Fruit fly (Drosophila melanogaster) whole organism, adult: ENCODE results near the gene CG45067.

Experiments used
- CG11617 ChIP-seq: fragments of 200-800 bp; sonication (Bioruptor generic); optimal IDR thresholded peaks from 2 replicates; lab custom pipeline; 2017; ENCODE audit warnings: mild to moderate bottlenecking, missing biosample characterization, missing genetic modification reagents, missing genetic modification characterization
- CG12768 ChIP-seq: fragments of 200-800 bp; sonication (Bioruptor generic); optimal IDR thresholded peaks from 2 replicates; lab custom pipeline; 2017; ENCODE audit warnings: missing biosample characterization, missing genetic modification characterization, mild to moderate bottlenecking, moderate library complexity, missing genetic modification reagents
- CG14711 ChIP-seq: fragments of 200-800 bp; sonication (Bioruptor generic); optimal IDR thresholded peaks from 2 replicates; lab custom pipeline; 2018; ENCODE audit warnings: missing biosample characterization, mild to moderate bottlenecking, missing genetic modification characterization, moderate library complexity
- CG1620 ChIP-seq: fragments of 200-800 bp; sonication (Bioruptor generic); optimal IDR thresholded peaks from 2 replicates; lab custom pipeline; 2016; ENCODE audit warnings: missing biosample characterization, missing genetic modification characterization
- CG33017 ChIP-seq: fragments of 200-800 bp; sonication (Bioruptor generic); optimal IDR thresholded peaks from 2 replicates; lab custom pipeline; 2018; ENCODE audit warnings: missing biosample characterization, mild to moderate bottlenecking, missing genetic modification characterization, moderate library complexity
- CG5204 ChIP-seq: fragments of 200-800 bp; sonication (Bioruptor generic); optimal IDR thresholded peaks from 2 replicates; lab custom pipeline; 2016; ENCODE audit warnings: missing biosample characterization, missing genetic modification characterization
- CG7045 ChIP-seq: fragments of 200-800 bp; sonication (Bioruptor generic); optimal IDR thresholded peaks from 2 replicates; lab custom pipeline; 2017; ENCODE audit warnings: missing biosample characterization, mild to moderate bottlenecking, missing genetic modification characterization
- CG7101 ChIP-seq: fragments of 200-800 bp; sonication (Bioruptor generic); optimal IDR thresholded peaks from 2 replicates; lab custom pipeline; 2018; ENCODE audit warnings: missing biosample characterization, mild to moderate bottlenecking, missing genetic modification characterization, moderate library complexity
- Clk ChIP-seq: fragments of 200-800 bp; sonication (Bioruptor generic); optimal IDR thresholded peaks from 2 replicates; lab custom pipeline; 2017; ENCODE audit warnings: missing biosample characterization, missing genetic modification characterization
- Crg-1 ChIP-seq: fragments of 200-800 bp; sonication (Bioruptor generic); optimal IDR thresholded peaks from 2 replicates; lab custom pipeline; 2016; ENCODE audit warnings: missing biosample characterization, missing genetic modification characterization
- Hr96 ChIP-seq: fragments of 200-800 bp; sonication (Bioruptor generic); optimal IDR thresholded peaks from 2 replicates; lab custom pipeline; 2016; ENCODE audit warnings: missing biosample characterization, missing genetic modification characterization
- Mnt ChIP-seq: fragments of 200-800 bp; sonication (Bioruptor generic); optimal IDR thresholded peaks from 2 replicates; lab custom pipeline; 2016; ENCODE audit warnings: missing biosample characterization, mild to moderate bottlenecking, missing genetic modification characterization
- bab1 ChIP-seq: fragments of 200-800 bp; sonication (Bioruptor generic); optimal IDR thresholded peaks from 3 replicates; lab custom pipeline; 2019; ENCODE audit warnings: missing biosample characterization, mild to moderate bottlenecking, missing genetic modification characterization, moderate library complexity
- cic ChIP-seq: fragments of 200-800 bp; sonication (Bioruptor generic); optimal IDR thresholded peaks from 2 replicates; lab custom pipeline; 2017; ENCODE audit warnings: missing biosample characterization, mild to moderate bottlenecking, missing genetic modification characterization, moderate library complexity
- cnc ChIP-seq, 2 experiments: fragments of >200 bp; optimal IDR thresholded peaks; 2 replicates each; lab custom pipeline; 2017
- kay ChIP-seq: fragments of 200-800 bp; sonication (Bioruptor generic); peaks from one replicate; lab custom pipeline; 2016; ENCODE audit warnings: missing biosample characterization, missing genetic modification characterization, borderline replicate concordance
- ovo ChIP-seq: fragments of 200-800 bp; sonication (Bioruptor generic); optimal IDR thresholded peaks from 2 replicates; lab custom pipeline; 2016; ENCODE audit warnings: missing biosample characterization, missing genetic modification characterization
- pad ChIP-seq: fragments of 200-800 bp; sonication (Bioruptor generic); optimal IDR thresholded peaks from 3 replicates; lab custom pipeline; 2017; ENCODE audit warnings: missing biosample characterization, missing genetic modification characterization, mild to moderate bottlenecking, moderate library complexity, missing genetic modification reagents
- tj ChIP-seq: fragments of 200-800 bp; sonication (Bioruptor generic); optimal IDR thresholded peaks from 3 replicates; lab custom pipeline; 2017; ENCODE audit warnings: missing biosample characterization, mild to moderate bottlenecking, missing genetic modification characterization, moderate library complexity
- toe ChIP-seq: fragments of 200-800 bp; sonication (Bioruptor generic); optimal IDR thresholded peaks from 2 replicates; lab custom pipeline; 2016; ENCODE audit warnings: missing biosample characterization, missing genetic modification characterization

Gene CG45067

dm6 chr3L:3090581-3091345 lies 23.5 kb downstream of the CG45067 start:
- TF ChIP-seq CG7101: peak; percentile 44
- no peak for TF ChIP-seq Clk
- no peak for TF ChIP-seq bab1
- no peak for TF ChIP-seq ovo (GFP tag; lab: Kevin White, UChicago)
- peak; percentile 21 for TF ChIP-seq CG14711 (tag; lab: Kevin White, UChicago)
- peak; percentile 25 for TF ChIP-seq pad (GFP tag; lab: Kevin White, UChicago)
- no peak for TF ChIP-seq cnc (optimal IDR thresholded peaks at IDR 0.05; lab: Kevin White, UChicago)

DNA sequence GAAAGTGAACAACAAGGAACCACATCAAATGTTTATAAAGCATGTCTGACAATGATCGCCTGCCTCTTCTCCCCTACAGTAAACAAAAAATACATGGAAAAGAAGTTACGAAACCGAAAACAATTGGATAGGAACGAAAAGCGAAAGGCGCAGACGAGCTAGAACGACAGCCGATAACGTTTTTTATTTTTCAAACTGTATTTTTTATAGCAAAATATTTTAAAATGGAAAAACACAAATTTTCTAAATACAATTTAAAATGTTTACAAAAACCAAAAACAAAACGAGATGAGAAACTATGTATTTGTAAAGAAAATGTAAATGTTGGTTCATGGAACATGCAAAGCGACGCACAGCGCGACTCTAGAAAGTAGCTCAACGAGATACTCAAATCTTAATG lies 25.3 kb downstream of the CG45067 start:
- TF ChIP-seq CG7101: no peak
- peak; percentile 87 for TF ChIP-seq kay (GFP tag; lab: Kevin White, UChicago)

DNA sequence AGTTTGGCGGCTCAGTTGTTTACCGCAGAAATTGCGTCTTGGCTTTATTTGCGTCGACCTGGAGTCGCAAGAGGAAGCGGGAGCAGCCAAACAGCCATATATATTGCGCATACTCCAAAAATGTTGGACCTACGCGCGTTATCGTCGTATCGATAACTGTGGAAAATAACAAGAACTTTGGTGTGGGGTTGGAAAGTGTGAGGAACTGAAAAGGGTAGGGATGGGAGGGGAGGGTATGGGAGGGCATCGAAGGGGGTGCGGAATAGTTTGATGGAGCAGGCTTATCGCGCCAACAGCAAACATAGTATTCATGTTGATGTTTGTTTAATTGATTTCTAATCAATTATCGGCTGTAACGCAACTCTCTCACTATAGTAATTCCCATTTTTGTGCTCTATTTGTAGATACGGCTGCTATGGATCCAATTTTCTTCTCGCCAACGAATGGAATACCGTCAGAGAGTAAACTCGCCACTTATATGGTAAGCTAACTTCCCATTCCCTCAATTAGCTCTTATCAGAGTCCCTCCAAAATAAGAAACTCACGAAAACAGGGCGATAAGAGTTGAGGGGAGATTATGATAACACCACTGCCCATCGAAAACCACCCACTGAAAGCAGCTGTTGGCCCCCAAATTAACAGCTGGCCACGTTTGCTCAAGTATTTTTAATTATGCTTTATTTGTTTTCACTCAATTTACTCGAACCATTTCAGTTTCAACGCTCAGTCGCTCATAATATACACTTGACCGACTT lies 30.8 kb downstream of the CG45067 start:
- peak; percentile 82 for TF ChIP-seq cic (GFP tag; lab: Kevin White, UChicago)
- no peak for TF ChIP-seq CG11617 (GFP tag; lab: Kevin White, UChicago)
- TF ChIP-seq ovo (GFP tag; lab: Kevin White, UChicago): no peak
- peak; percentile 71 for TF ChIP-seq kay (GFP tag; lab: Kevin White, UChicago)
- peak; percentile 12 for TF ChIP-seq CG12768 (GFP tag; lab: Kevin White, UChicago)
- peak; percentile 7 for TF ChIP-seq CG7101
- TF ChIP-seq Crg-1 (GFP tag; lab: Kevin White, UChicago): no peak

DNA sequence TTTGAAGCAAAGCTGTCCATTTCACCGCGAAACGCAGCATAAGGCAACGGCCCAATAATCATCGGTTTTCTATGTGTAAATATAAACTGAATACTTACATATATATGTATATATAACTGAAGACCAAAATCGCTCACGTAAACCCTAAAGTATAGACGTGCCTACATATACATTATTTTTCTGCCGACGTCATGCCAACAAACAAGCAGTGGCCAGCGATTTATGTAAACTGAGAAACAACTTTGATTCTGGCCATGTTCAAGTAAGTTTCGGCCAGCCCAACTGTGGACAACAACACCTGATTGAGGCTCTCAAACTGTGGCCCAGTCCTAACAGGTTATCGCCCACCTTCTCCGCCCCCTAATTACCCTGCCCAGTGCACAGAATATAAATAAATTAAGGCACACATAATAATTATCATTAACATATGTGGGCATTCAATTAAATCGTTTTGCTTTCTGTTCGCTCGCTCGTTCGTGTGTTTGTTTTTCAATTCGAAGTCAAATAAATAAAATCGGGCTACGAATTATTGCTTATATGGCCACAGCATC lies 32.2 kb downstream of the CG45067 start:
- no peak for TF ChIP-seq CG11617 (GFP tag; lab: Kevin White, UChicago)
- TF ChIP-seq tj (GFP tag; lab: Kevin White, UChicago): peak; percentile 99
- peak; percentile 55 to 61 for TF ChIP-seq cnc (optimal IDR thresholded peaks at IDR 0.05; lab: Kevin White, UChicago)

- TF ChIP-seq Hr96 (peak; percentile 97), toe (peak; percentile 97), bab1 (peak; percentile 98), pad (GFP tag; lab: Kevin White, UChicago) (peak; percentile 85), kay (GFP tag; lab: Kevin White, UChicago) (peak; percentile 99), tj (GFP tag; lab: Kevin White, UChicago) (peak; percentile 83), CG5204 (peak; percentile 97), CG7101 (peak; percentile 98), Mnt (peak; percentile 97), CG11617 (GFP tag; lab: Kevin White, UChicago) (peak; percentile 98), CG14711 (tag; lab: Kevin White, UChicago) (peak; percentile 94), cic (GFP tag; lab: Kevin White, UChicago) (peak; percentile 92), Crg-1 (GFP tag; lab: Kevin White, UChicago) (peak; percentile 97), Clk (peak; percentile 96), CG7045 (peak; percentile 97), cnc (optimal IDR thresholded peaks at IDR 0.05; lab: Kevin White, UChicago) (no peak), CG33017 (tag; lab: Kevin White, UChicago) (peak; percentile 98), ovo (GFP tag; lab: Kevin White, UChicago) (peak; percentile 93), CG12768 (GFP tag; lab: Kevin White, UChicago) (peak; percentile 98), CG1620 (GFP tag; lab: Kevin White, UChicago) (peak; percentile 98)
These were observed 33.0 kb downstream of the CG45067 start for dm6 chr3L:3081146-3081872.

dm6 chr3L:3080084-3080994 lies 33.9 kb downstream of the CG45067 start:
- peak; percentile 49 for TF ChIP-seq Mnt
- TF ChIP-seq CG7101: no peak
- TF ChIP-seq CG33017 (tag; lab: Kevin White, UChicago): peak; percentile 68
- TF ChIP-seq kay (GFP tag; lab: Kevin White, UChicago): peak; percentile 92
- TF ChIP-seq tj (GFP tag; lab: Kevin White, UChicago): no peak
- TF ChIP-seq Hr96: no peak
- TF ChIP-seq Crg-1 (GFP tag; lab: Kevin White, UChicago): no peak
- no peak for TF ChIP-seq toe
- no peak for TF ChIP-seq CG1620 (GFP tag; lab: Kevin White, UChicago)
- TF ChIP-seq Clk: peak; percentile 4
- no peak for TF ChIP-seq ovo (GFP tag; lab: Kevin White, UChicago)
- TF ChIP-seq CG14711 (tag; lab: Kevin White, UChicago): peak; percentile 50
- TF ChIP-seq CG11617 (GFP tag; lab: Kevin White, UChicago): no peak
- no peak for TF ChIP-seq CG7045
- TF ChIP-seq cnc (optimal IDR thresholded peaks at IDR 0.05; lab: Kevin White, UChicago): no peak
- no peak for TF ChIP-seq bab1
- no peak for TF ChIP-seq pad (GFP tag; lab: Kevin White, UChicago)
- peak; percentile 57 for TF ChIP-seq CG12768 (GFP tag; lab: Kevin White, UChicago)
- no peak for TF ChIP-seq CG5204
- peak; percentile 79 for TF ChIP-seq cic (GFP tag; lab: Kevin White, UChicago)
